Fruit fly (Drosophila melanogaster): ENCODE measurements around the gene Mrp5.

- TF ChIP-seq fd85E (GFP tag; optimal IDR thresholded peaks at IDR 0.05): no peak
- TF ChIP-seq pdm3 (GFP tag; optimal IDR thresholded peaks at IDR 0.05): no peak
- no peak for TF ChIP-seq fd59A (GFP tag; optimal IDR thresholded peaks at IDR 0.05)
- TF ChIP-seq CG1621 (tag; optimal IDR thresholded peaks at IDR 0.05): no peak
- 0 out of 3 replicates have a peak, but pooled peaks have one; percentile 9 for TF ChIP-seq eg (GFP tag; IDR thresholded peaks at IDR 0.05)
- TF ChIP-seq Eip93F (GFP tag; optimal IDR thresholded peaks at IDR 0.05): no peak
- no peak for TF ChIP-seq CG10631 (GFP tag; optimal IDR thresholded peaks at IDR 0.05)
- no peak for TF ChIP-seq cyc (GFP tag; optimal IDR thresholded peaks at IDR 0.05)
- TF ChIP-seq fkh (GFP tag; optimal IDR thresholded peaks at IDR 0.05): no peak
- 0 out of 3 replicates have a peak, but pooled peaks have one; percentile 25 for TF ChIP-seq CG8119 (GFP tag; IDR thresholded peaks at IDR 0.05)
- no peak for TF ChIP-seq CG6792 (GFP tag; optimal IDR thresholded peaks at IDR 0.05)
These were observed 42.7 kb upstream of the Mrp5 start, which contains the start of gene CG4770 for dm6 chr3R:19918207-19918606.
